Worm (Caenorhabditis elegans): ENCODE data around the gene nhr-280.

Gene nhr-280

ce11 chrIII:87183-87582, 43.4 kb downstream of the nhr-280 start, which contains the start of the genes F54C4.4 and mrpl-40 (continued):
- no peak for TF ChIP-seq fos-1 (tag; optimal IDR thresholded peaks at IDR 0.05)
- no peak for TF ChIP-seq lsy-12 (tag; optimal IDR thresholded peaks at IDR 0.05)
- TF ChIP-seq lin-39 (tag; optimal IDR thresholded peaks at IDR 0.05): peak; percentile 50
- TF ChIP-seq nhr-237 (tag; optimal IDR thresholded peaks at IDR 0.05): no peak
- no peak for TF ChIP-seq skn-1 (tag; optimal IDR thresholded peaks at IDR 0.05)
- no peak for TF ChIP-seq egl-27 (tag; optimal IDR thresholded peaks at IDR 0.05)
- no peak for TF ChIP-seq unc-62 (GFP tag; optimal IDR thresholded peaks at IDR 0.05)
- TF ChIP-seq ceh-28 (tag; optimal IDR thresholded peaks at IDR 0.05): peak; percentile 86
- no peak for TF ChIP-seq daf-12 (tag; optimal IDR thresholded peaks at IDR 0.05)
- TF ChIP-seq nhr-12 (tag; optimal IDR thresholded peaks at IDR 0.05): no peak
- TF ChIP-seq lin-15B (tag; optimal IDR thresholded peaks at IDR 0.05): peak; percentile 55
- TF ChIP-seq tbx-2 (tag; optimal IDR thresholded peaks at IDR 0.05): no peak
- TF ChIP-seq fkh-2 (tag; optimal IDR thresholded peaks at IDR 0.05): no peak

- TF ChIP-seq pha-4 (tag; optimal IDR thresholded peaks at IDR 0.05): peak; percentile 82
- peak; percentile 87 for TF ChIP-seq hmg-11 (tag; optimal IDR thresholded peaks at IDR 0.05)
- peak; percentile 17 for TF ChIP-seq nhr-25 (tag; optimal IDR thresholded peaks at IDR 0.05)
- peak; percentile 51 for TF ChIP-seq snpc-4 (tag; optimal IDR thresholded peaks at IDR 0.05)
- peak; percentile 83 for TF ChIP-seq lin-15B (tag; optimal IDR thresholded peaks at IDR 0.05)
- no peak for TF ChIP-seq mdl-1 (tag; optimal IDR thresholded peaks at IDR 0.05)
- TF ChIP-seq egl-5 (tag; optimal IDR thresholded peaks at IDR 0.05): peak; percentile 39
- TF ChIP-seq nfya-1 (tag; optimal IDR thresholded peaks at IDR 0.05; ENCODE audit: insufficient read depth): peak; percentile 82
- peak; percentile 21 for TF ChIP-seq ceh-28 (tag; optimal IDR thresholded peaks at IDR 0.05)
- peak; percentile 66 for TF ChIP-seq nhr-23 (tag; optimal IDR thresholded peaks at IDR 0.05)
- TF ChIP-seq fkh-10 (GFP tag; optimal IDR thresholded peaks at IDR 0.05): peak; percentile 21
- no peak for TF ChIP-seq mml-1 (tag; optimal IDR thresholded peaks at IDR 0.05)
- peak; percentile 43 for TF ChIP-seq pqm-1 (tag; optimal IDR thresholded peaks at IDR 0.05)
- no peak for TF ChIP-seq unc-39 (tag; optimal IDR thresholded peaks at IDR 0.05)
- no peak for TF ChIP-seq elt-1 (tag; optimal IDR thresholded peaks at IDR 0.05)
- TF ChIP-seq lin-39 (tag; optimal IDR thresholded peaks at IDR 0.05): peak; percentile 66
- TF ChIP-seq fkh-2 (tag; optimal IDR thresholded peaks at IDR 0.05): peak; percentile 44
- peak; percentile 23 for TF ChIP-seq elt-2 (tag; optimal IDR thresholded peaks at IDR 0.05)
- TF ChIP-seq ceh-16 (tag; optimal IDR thresholded peaks at IDR 0.05): no peak
- peak; percentile 64 for TF ChIP-seq R02D3.7 (tag; optimal IDR thresholded peaks at IDR 0.05)
Measured at ce11 chrIII:86316-86715, 44.2 kb downstream of the nhr-280 start, which contains the start of gene attf-3. Gene attf-3 (minus strand): TSS chrIII:86384.

- no peak for TF ChIP-seq nhr-23 (tag; optimal IDR thresholded peaks at IDR 0.05)
- peak; percentile 93 for TF ChIP-seq nfya-1 (tag; optimal IDR thresholded peaks at IDR 0.05; ENCODE audit: insufficient read depth)
Measured at ce11 chrIII:84372-84771, 46.2 kb downstream of the nhr-280 start.

Data from whole organism, L3 larva.